Worm (Caenorhabditis elegans) whole organism, midembryonic: ENCODE data around the gene srw-91.

Experiments
- cog-1 ChIP-seq: sonication (generic microtip); optimal IDR thresholded peaks from 2 replicates; lab custom pipeline; 2016; ENCODE audit warnings: missing genetic modification characterization, missing compliant biosample characterization
- klf-2 ChIP-seq: fragments of 200-800 bp; sonication (Bioruptor generic); conservative IDR thresholded peaks from 2 replicates; pipeline ENCODE4 v1.3.6; 2022; ENCODE audit warnings: missing genetic modification reagents, missing genetic modification characterization, missing compliant biosample characterization
- tab-1 ChIP-seq: fragments of 200-800 bp; sonication (Bioruptor generic); IDR thresholded peaks from 2 replicates; pipeline ENCODE4 v1.3.6; 2022; ENCODE audit warnings: missing genetic modification characterization, missing compliant biosample characterization
- ztf-23 ChIP-seq: fragments of 200-800 bp; sonication (Bioruptor generic); IDR thresholded peaks from 2 replicates; pipeline ENCODE4 v1.3.6; 2022; ENCODE audit warnings: missing genetic modification reagents, missing genetic modification characterization, missing compliant biosample characterization
- ztf-29 ChIP-seq: fragments of 200-800 bp; sonication (Bioruptor generic); IDR thresholded peaks from 2 replicates; pipeline ENCODE4 v1.3.6; 2022; ENCODE audit warnings: missing genetic modification reagents, missing genetic modification characterization, missing compliant biosample characterization

ce11 chrV:1631148-1631547, 49.5 kb downstream of the srw-91 start, which contains the start of gene Y46H3D.8:
- no peak for TF ChIP-seq klf-2
- no peak for TF ChIP-seq cog-1
- TF ChIP-seq ztf-23 (GFP tag; lab: Robert Waterston, UW), result no peak
- TF ChIP-seq tab-1 (GFP tag; lab: Robert Waterston, UW), result no peak
- TF ChIP-seq ztf-29 (GFP tag; lab: Robert Waterston, UW), result no peak
